Fruit fly (Drosophila melanogaster) whole organism, embryonic: ENCODE data around the gene CG11771.

Experiments used
- CG10431 ChIP-seq: fragments of 200-800 bp; sonication (Bioruptor generic); optimal IDR thresholded peaks from 3 replicates; lab custom pipeline; 2018; ENCODE audit warnings: missing biosample characterization, mild to moderate bottlenecking, missing genetic modification characterization
- CG11723 ChIP-seq: fragments of 200-800 bp; sonication (Bioruptor generic); optimal IDR thresholded peaks from 2 replicates; lab custom pipeline; 2017; ENCODE audit warnings: missing biosample characterization, mild to moderate bottlenecking, missing genetic modification characterization
- CG12071 ChIP-seq: fragments of 200-800 bp; sonication (Bioruptor generic); optimal IDR thresholded peaks from 3 replicates; lab custom pipeline; 2018; ENCODE audit warnings: missing biosample characterization, mild to moderate bottlenecking, missing genetic modification characterization
- CG12299 ChIP-seq: fragments of 200-800 bp; sonication (Bioruptor generic); optimal IDR thresholded peaks from 2 replicates; lab custom pipeline; 2018; ENCODE audit warnings: missing biosample characterization, mild to moderate bottlenecking, missing genetic modification characterization
- CG14441 ChIP-seq: fragments of 200-800 bp; sonication (Bioruptor generic); IDR thresholded peaks from 2 replicates; pipeline ENCODE4 v1.3.6; 2022; ENCODE audit warnings: missing biosample characterization, missing genetic modification characterization
- CG14710 ChIP-seq: fragments of 200-800 bp; sonication (Bioruptor generic); optimal IDR thresholded peaks from 3 replicates; lab custom pipeline; 2019; ENCODE audit warnings: missing biosample characterization, mild to moderate bottlenecking, missing genetic modification characterization, moderate library complexity
- CG14860 ChIP-seq: fragments of 200-800 bp; sonication (Bioruptor generic); IDR thresholded peaks from 3 replicates; pipeline ENCODE4 v1.3.6; 2022; ENCODE audit warnings: missing biosample characterization, missing genetic modification characterization; ENCODE audit not compliant: partially characterized antibody
- CG1529 ChIP-seq: fragments of 200-800 bp; sonication (Bioruptor generic); optimal IDR thresholded peaks from 3 replicates; lab custom pipeline; 2018; ENCODE audit warnings: missing biosample characterization, missing genetic modification characterization
- CG15514 ChIP-seq: fragments of 200-800 bp; sonication (Bioruptor generic); optimal IDR thresholded peaks from 3 replicates; lab custom pipeline; 2017; ENCODE audit warnings: missing biosample characterization, missing genetic modification characterization, mild to moderate bottlenecking, moderate library complexity, missing genetic modification reagents
- CG1603 ChIP-seq: fragments of 200-800 bp; sonication (Bioruptor generic); optimal IDR thresholded peaks from 2 replicates; lab custom pipeline; 2019; ENCODE audit warnings: missing biosample characterization, mild to moderate bottlenecking, missing genetic modification characterization, moderate library complexity
- CG16863 ChIP-seq: fragments of 200-800 bp; sonication (Bioruptor generic); optimal IDR thresholded peaks from 3 replicates; lab custom pipeline; 2016; ENCODE audit warnings: missing biosample characterization, missing genetic modification characterization
- CG2712 ChIP-seq: fragments of 200-800 bp; optimal IDR thresholded peaks from 3 replicates; lab custom pipeline; 2019; ENCODE audit warnings: missing biosample characterization, mild to moderate bottlenecking, missing genetic modification characterization, moderate library complexity
- CG6254 ChIP-seq: fragments of 200-800 bp; sonication (Bioruptor generic); optimal IDR thresholded peaks from 3 replicates; lab custom pipeline; 2017; ENCODE audit warnings: mild to moderate bottlenecking, missing biosample characterization, missing genetic modification reagents, missing genetic modification characterization
- CHES-1-like ChIP-seq: fragments of 200-800 bp; sonication (Bioruptor generic); optimal IDR thresholded peaks from 2 replicates; lab custom pipeline; 2016; ENCODE audit warnings: missing biosample characterization, missing genetic modification characterization
- HLH4C ChIP-seq: fragments of 200-800 bp; sonication (Bioruptor generic); IDR thresholded peaks from 3 replicates; pipeline ENCODE4 v1.3.6; 2022; ENCODE audit warnings: missing biosample characterization, missing genetic modification characterization; ENCODE audit not compliant: partially characterized antibody
- HLHmδ ChIP-seq: fragments of 200-800 bp; sonication (Bioruptor generic); optimal IDR thresholded peaks from 2 replicates; lab custom pipeline; 2018; ENCODE audit warnings: missing biosample characterization, mild to moderate bottlenecking, missing genetic modification characterization, moderate library complexity
- Hr78 ChIP-seq, 2 experiments: fragments of 200-800 bp in 1 of 2; fragments of >200 bp in 1 of 2; sonication (Bioruptor generic) in 1 of 2; optimal IDR thresholded peaks; 2 replicates each; lab custom pipeline; 2017 to 2019; ENCODE audit warnings: missing biosample characterization in 2 of 2, missing genetic modification characterization in 2 of 2, mild to moderate bottlenecking in 1 of 2, moderate library complexity in 1 of 2
- Hsf ChIP-seq: fragments of 200-800 bp; sonication (Bioruptor generic); optimal IDR thresholded peaks from 3 replicates; lab custom pipeline; 2016; ENCODE audit warnings: missing biosample characterization, missing genetic modification characterization
- Lhr ChIP-seq: fragments of 200-800 bp; sonication (Bioruptor generic); optimal IDR thresholded peaks from 3 replicates; lab custom pipeline; 2017; ENCODE audit warnings: mild to moderate bottlenecking, missing biosample characterization, missing genetic modification reagents, missing genetic modification characterization
- MTF-1 ChIP-seq: fragments of 200-800 bp; sonication (Bioruptor generic); optimal IDR thresholded peaks from 2 replicates; lab custom pipeline; 2018; ENCODE audit warnings: missing biosample characterization, mild to moderate bottlenecking, missing genetic modification characterization, borderline replicate concordance
- Oaz ChIP-seq: fragments of 200-800 bp; sonication (Bioruptor generic); IDR thresholded peaks from 2 replicates; pipeline ENCODE4 v1.3.6; 2022; ENCODE audit warnings: missing biosample characterization, missing genetic modification characterization
- Oli ChIP-seq: fragments of 200-800 bp; sonication (Bioruptor generic); optimal IDR thresholded peaks from 2 replicates; lab custom pipeline; 2018; ENCODE audit warnings: missing biosample characterization, mild to moderate bottlenecking, missing genetic modification characterization, moderate library complexity
- Ptx1 ChIP-seq: fragments of 200-800 bp; sonication (Bioruptor generic); IDR thresholded peaks from 2 replicates; pipeline ENCODE4 v1.3.6; 2022; ENCODE audit warnings: missing biosample characterization, missing genetic modification characterization
- Rfx ChIP-seq: fragments of 200-800 bp; sonication (Bioruptor generic); IDR thresholded peaks from 2 replicates; pipeline ENCODE4 v1.3.6; 2022; ENCODE audit warnings: missing biosample characterization, missing genetic modification characterization
- Sry-δ ChIP-seq: fragments of 200-800 bp; sonication (Bioruptor generic); optimal IDR thresholded peaks from 2 replicates; lab custom pipeline; 2016; ENCODE audit warnings: missing biosample characterization, missing genetic modification characterization
- TFAM ChIP-seq: fragments of 200-800 bp; sonication (Bioruptor generic); optimal IDR thresholded peaks from 2 replicates; lab custom pipeline; 2017; ENCODE audit warnings: missing biosample characterization, missing genetic modification characterization, inconsistent platforms
- Vsx1 ChIP-seq: fragments of 200-800 bp; sonication (Bioruptor generic); optimal IDR thresholded peaks from 2 replicates; lab custom pipeline; 2017; ENCODE audit warnings: missing biosample characterization, mild to moderate bottlenecking, missing genetic modification characterization, missing genetic modification reagents
- bcd ChIP-seq: fragments of 200-800 bp; sonication (Bioruptor generic); optimal IDR thresholded peaks from 2 replicates; lab custom pipeline; 2017; ENCODE audit warnings: missing biosample characterization, mild to moderate bottlenecking, missing genetic modification characterization
- dm ChIP-seq: fragments of 200-800 bp; sonication (Bioruptor generic); optimal IDR thresholded peaks from 3 replicates; lab custom pipeline; 2016; ENCODE audit warnings: missing biosample characterization, missing genetic modification characterization
- dmrt11E ChIP-seq: fragments of 200-800 bp; sonication (Bioruptor generic); optimal IDR thresholded peaks from 3 replicates; lab custom pipeline; 2018; ENCODE audit warnings: missing biosample characterization, mild to moderate bottlenecking, missing genetic modification characterization, moderate library complexity
- dmrt99B ChIP-seq: fragments of 200-800 bp; sonication (Bioruptor generic); optimal IDR thresholded peaks from 2 replicates; lab custom pipeline; 2018; ENCODE audit warnings: missing biosample characterization, mild to moderate bottlenecking, missing genetic modification characterization, moderate library complexity
- dysf ChIP-seq: fragments of 200-800 bp; sonication (Bioruptor generic); IDR thresholded peaks from 3 replicates; pipeline ENCODE4 v1.3.6; 2022; ENCODE audit warnings: missing biosample characterization, missing genetic modification characterization
- esg ChIP-seq: fragments of 200-800 bp; sonication (Bioruptor generic); conservative IDR thresholded peaks from 2 replicates; pipeline ENCODE4 v1.3.6; 2022; ENCODE audit warnings: missing biosample characterization, missing genetic modification characterization
- gsb-n ChIP-seq: fragments of 200-800 bp; sonication (Bioruptor generic); optimal IDR thresholded peaks from 3 replicates; lab custom pipeline; 2018; ENCODE audit warnings: missing biosample characterization, mild to moderate bottlenecking, missing genetic modification characterization
- hkb ChIP-seq, 2 experiments: fragments of 200-800 bp in 1 of 2; fragments of >200 bp in 1 of 2; sonication (Bioruptor generic) in 1 of 2; IDR thresholded peaks in 1 of 2; optimal IDR thresholded peaks in 1 of 2; 2 replicates each; pipeline versions ENCODE4 v1.3.6 to Lab custom; 2017 to 2022; ENCODE audit warnings: missing biosample characterization in 1 of 2, missing genetic modification characterization in 1 of 2
- insv ChIP-seq, 2 experiments: fragments of 200-800 bp; sonication (Bioruptor generic); optimal IDR thresholded peaks; 3 replicates each; lab custom pipeline; 2016 to 2018; ENCODE audit warnings: missing biosample characterization in 2 of 2, missing genetic modification characterization in 2 of 2
- oc ChIP-seq: fragments of 200-800 bp; sonication (Bioruptor generic); optimal IDR thresholded peaks from 2 replicates; lab custom pipeline; 2018; ENCODE audit warnings: missing biosample characterization, mild to moderate bottlenecking, missing genetic modification characterization, moderate library complexity
- org-1 ChIP-seq: fragments of 200-800 bp; sonication (Bioruptor generic); optimal IDR thresholded peaks from 2 replicates; lab custom pipeline; 2017; ENCODE audit warnings: missing biosample characterization, missing genetic modification characterization
- sd ChIP-seq: fragments of 200-800 bp; sonication (Bioruptor generic); optimal IDR thresholded peaks from 3 replicates; lab custom pipeline; 2018; ENCODE audit warnings: missing biosample characterization, mild to moderate bottlenecking, missing genetic modification characterization, moderate library complexity
- so ChIP-seq: fragments of 200-800 bp; sonication (Bioruptor generic); IDR thresholded peaks from 3 replicates; pipeline ENCODE4 v1.3.6; 2022; ENCODE audit warnings: missing biosample characterization, missing genetic modification characterization
- stc ChIP-seq: fragments of 200-800 bp; sonication (Bioruptor generic); IDR thresholded peaks from 2 replicates; pipeline ENCODE4 v1.3.6; 2022; ENCODE audit warnings: missing biosample characterization, missing genetic modification characterization
- sug ChIP-seq: fragments of 200-800 bp; optimal IDR thresholded peaks from 2 replicates; lab custom pipeline; 2019; ENCODE audit warnings: missing biosample characterization, mild to moderate bottlenecking, missing genetic modification characterization, moderate library complexity
- tin ChIP-seq: fragments of 200-800 bp; sonication (Bioruptor generic); optimal IDR thresholded peaks from 3 replicates; lab custom pipeline; 2016; ENCODE audit warnings: missing biosample characterization, missing genetic modification characterization
- tio ChIP-seq: fragments of 200-800 bp; sonication (Bioruptor generic); optimal IDR thresholded peaks from 2 replicates; lab custom pipeline; 2017; ENCODE audit warnings: missing biosample characterization, missing genetic modification characterization, inconsistent platforms
- trem ChIP-seq: fragments of 200-800 bp; optimal IDR thresholded peaks from 3 replicates; lab custom pipeline; 2019; ENCODE audit warnings: missing biosample characterization, mild to moderate bottlenecking, missing genetic modification characterization, moderate library complexity
- vvl ChIP-seq: fragments of 200-800 bp; sonication (Bioruptor generic); IDR thresholded peaks from 2 replicates; pipeline ENCODE4 v1.3.6; 2022; ENCODE audit warnings: missing biosample characterization, missing genetic modification characterization

CG11771 gene

DNA sequence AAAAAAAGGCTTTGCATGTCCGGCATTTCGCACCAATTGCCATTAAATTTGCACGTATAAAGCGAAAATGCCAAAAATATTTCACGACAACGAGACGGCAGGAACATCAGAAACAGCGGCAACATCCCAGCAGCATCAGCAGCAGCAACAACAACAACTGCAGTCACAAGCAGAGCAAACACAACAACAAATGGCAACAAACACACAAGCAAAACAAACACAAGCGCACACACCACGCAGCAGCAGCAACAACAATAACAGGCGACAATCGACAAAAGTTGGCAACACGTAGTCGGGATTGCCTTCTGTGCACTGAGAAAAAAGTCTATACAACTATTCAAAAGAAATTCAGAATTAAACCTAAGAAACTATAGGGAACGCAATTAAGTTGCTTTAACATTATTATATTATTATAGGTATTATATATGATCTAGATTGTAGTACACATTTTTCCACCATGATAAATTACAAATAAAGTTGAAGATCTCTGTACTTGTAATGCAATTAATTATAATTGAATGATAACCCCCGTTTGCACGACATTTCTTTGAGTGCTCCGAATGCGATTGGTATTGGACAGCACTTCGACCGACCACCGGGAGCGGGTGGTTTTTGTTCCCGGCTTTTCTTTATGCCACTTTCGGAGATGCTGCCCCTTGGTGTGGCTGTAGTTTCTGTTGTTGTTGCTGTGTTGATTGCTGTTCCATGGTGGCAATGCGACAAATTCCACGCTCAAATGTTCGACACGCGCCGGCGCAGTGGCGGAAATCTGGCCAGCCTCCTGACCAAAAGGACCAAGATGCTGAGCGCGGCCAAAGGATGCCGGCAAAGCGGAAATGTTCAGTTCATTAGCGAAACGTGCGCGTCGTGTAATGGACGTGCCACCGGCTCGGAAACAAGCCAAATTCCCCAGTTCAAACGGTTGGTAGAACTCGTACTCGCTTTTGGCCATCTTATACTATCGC lies 52.0 kb downstream of the CG11771 start, which contains the start of gene tnc (continued):
- TF ChIP-seq CG14860 (GFP tag; lab: Robert Waterston, UW) (no peak), HLHmδ (GFP tag; lab: Kevin White, UChicago) (no peak), tio (peak; percentile 47), vvl (GFP tag; lab: Robert Waterston, UW) (no peak), sug (tag; lab: Kevin White, UChicago) (peak; percentile 32), org-1 (GFP tag; lab: Kevin White, UChicago) (peak; percentile 51), Hsf (no peak), HLH4C (GFP tag; lab: Robert Waterston, UW) (no peak), dmrt11E (tag; lab: Kevin White, UChicago) (peak; percentile 5), sd (tag; lab: Kevin White, UChicago) (peak; percentile 19), Sry-δ (GFP tag; lab: Kevin White, UChicago) (no peak), CG12299 (tag; lab: Kevin White, UChicago) (no peak), CG1603 (tag; lab: Kevin White, UChicago) (no peak), Rfx (GFP tag; lab: Robert Waterston, UW) (peak; percentile 30; the same call in 1 of the 2 replicates), stc (GFP tag; lab: Robert Waterston, UW) (peak; percentile 36; the same call in 1 of the 2 replicates), CG12071 (GFP tag; lab: Kevin White, UChicago) (no peak), Hr78 (GFP tag; optimal IDR thresholded peaks at IDR 0.05; lab: Kevin White, UChicago) (no peak), dmrt99B (peak; percentile 75), TFAM (no peak), CG2712 (tag; lab: Kevin White, UChicago) (peak; percentile 69), CG1529 (GFP tag; lab: Kevin White, UChicago) (peak; percentile 31), esg (peak; percentile 56), CG14710 (tag; lab: Kevin White, UChicago) (peak; percentile 24), CG10431 (GFP tag; lab: Kevin White, UChicago) (no peak), CG16863 (no peak), MTF-1 (no peak), CG6254 (GFP tag; lab: Kevin White, UChicago) (peak; percentile 8), CHES-1-like (no peak), so (peak; percentile 43; the same call in 1 of the 3 replicates), dysf (GFP tag; lab: Robert Waterston, UW) (peak; percentile 55; the same call in 2 of the 3 replicates), CG11723 (no peak), Oli (tag; lab: Kevin White, UChicago) (peak; percentile 66), Oaz (0 out of 2 replicates have a peak, but pooled peaks have one; percentile 18), oc (peak; percentile 23), CG15514 (GFP tag; lab: Kevin White, UChicago) (peak; percentile 37), insv (GFP tag; optimal IDR thresholded peaks at IDR 0.05; lab: Kevin White, UChicago) (no peak), Ptx1 (peak; percentile 56), trem (tag; lab: Kevin White, UChicago) (peak; percentile 24), hkb (optimal IDR thresholded peaks at IDR 0.05; lab: Kevin White, UChicago) (no peak), hkb (GFP tag; IDR thresholded peaks at IDR 0.05; lab: Robert Waterston, UW) (peak; percentile 18; the same call in 1 of the 2 replicates), bcd (GFP tag; lab: Kevin White, UChicago) (peak; percentile 58), Lhr (no peak), gsb-n (peak; percentile 28), tin (peak; percentile 15), CG14441 (GFP tag; lab: Robert Waterston, UW) (0 out of 2 replicates have a peak, but pooled peaks have one; percentile 18), dm (GFP tag; lab: Kevin White, UChicago) (no peak), Vsx1 (no peak)
